Fruit fly (Drosophila melanogaster) whole organism, embryonic: ENCODE measurements around the gene CG3434.

Source experiments
- Ada2b ChIP-seq: fragments of 200-800 bp; sonication (Bioruptor generic); IDR thresholded peaks from 2 replicates; pipeline ENCODE4 v1.3.6; 2022; ENCODE audit warnings: missing biosample characterization, missing genetic modification characterization
- Adf1 ChIP-seq: fragments of 200-800 bp; sonication (Bioruptor generic); IDR thresholded peaks from 2 replicates; pipeline ENCODE4 v1.3.6; 2022; ENCODE audit warnings: missing biosample characterization, missing genetic modification characterization
- Awh ChIP-seq: fragments of 200-800 bp; sonication (Bioruptor generic); IDR thresholded peaks from 2 replicates; pipeline ENCODE4, ENCODE4 v1.3.6; 2022; ENCODE audit warnings: missing biosample characterization, missing genetic modification characterization
- CG10267 ChIP-seq: fragments of 200-800 bp; sonication (Bioruptor generic); optimal IDR thresholded peaks from 2 replicates; lab custom pipeline; 2018; ENCODE audit warnings: missing biosample characterization, mild to moderate bottlenecking, missing genetic modification characterization, moderate library complexity
- CG10274 ChIP-seq: fragments of 200-800 bp; sonication (Bioruptor generic); optimal IDR thresholded peaks from 3 replicates; lab custom pipeline; 2017; ENCODE audit warnings: missing biosample characterization, mild to moderate bottlenecking, missing genetic modification characterization
- CG10654 ChIP-seq: fragments of 200-800 bp; sonication (Bioruptor generic); optimal IDR thresholded peaks from 2 replicates; lab custom pipeline; 2016; ENCODE audit warnings: missing biosample characterization, missing genetic modification characterization
- CG11247 ChIP-seq: fragments of 200-800 bp; sonication (Bioruptor generic); IDR thresholded peaks from 2 replicates; pipeline ENCODE4 v1.3.6; 2022; ENCODE audit warnings: missing biosample characterization, missing genetic modification characterization
- CG12659 ChIP-seq: fragments of 200-800 bp; sonication (Bioruptor generic); optimal IDR thresholded peaks from 3 replicates; lab custom pipeline; 2017; ENCODE audit warnings: mild to moderate bottlenecking, missing biosample characterization, missing genetic modification reagents, missing genetic modification characterization
- CG13123 ChIP-seq: fragments of 200-800 bp; sonication (Bioruptor generic); optimal IDR thresholded peaks from 2 replicates; lab custom pipeline; 2016; ENCODE audit warnings: missing biosample characterization, missing genetic modification characterization
- CG1529 ChIP-seq: fragments of 200-800 bp; sonication (Bioruptor generic); optimal IDR thresholded peaks from 3 replicates; lab custom pipeline; 2018; ENCODE audit warnings: missing biosample characterization, missing genetic modification characterization
- CG15479 ChIP-seq: fragments of 200-800 bp; sonication (Bioruptor generic); optimal IDR thresholded peaks from 3 replicates; lab custom pipeline; 2019; ENCODE audit warnings: missing biosample characterization, mild to moderate bottlenecking, missing genetic modification characterization, moderate library complexity
- CG1603 ChIP-seq: fragments of 200-800 bp; sonication (Bioruptor generic); optimal IDR thresholded peaks from 2 replicates; lab custom pipeline; 2019; ENCODE audit warnings: missing biosample characterization, mild to moderate bottlenecking, missing genetic modification characterization, moderate library complexity
- CG17186 ChIP-seq: fragments of 200-800 bp; sonication (Bioruptor generic); optimal IDR thresholded peaks from 3 replicates; lab custom pipeline; 2017; ENCODE audit warnings: missing biosample characterization, missing genetic modification reagents, missing genetic modification characterization
- CG17359 ChIP-seq: fragments of 200-800 bp; sonication (Bioruptor generic); optimal IDR thresholded peaks from 3 replicates; lab custom pipeline; 2018; ENCODE audit warnings: missing biosample characterization, mild to moderate bottlenecking, missing genetic modification characterization, moderate library complexity
- CG3065 ChIP-seq: fragments of 200-800 bp; sonication (Bioruptor generic); optimal IDR thresholded peaks from 2 replicates; lab custom pipeline; 2016; ENCODE audit warnings: missing biosample characterization, missing genetic modification characterization
- CG31224 ChIP-seq: fragments of 200-800 bp; sonication (Bioruptor generic); IDR thresholded peaks from 2 replicates; pipeline ENCODE4 v1.3.6; 2022; ENCODE audit warnings: missing biosample characterization, missing genetic modification characterization
- CG3726 ChIP-seq: fragments of 200-800 bp; sonication (Bioruptor generic); IDR thresholded peaks from 3 replicates; pipeline ENCODE4, ENCODE4 v1.3.6; 2022; ENCODE audit warnings: missing biosample characterization, missing genetic modification characterization
- CG3847 ChIP-seq: fragments of 200-800 bp; sonication (Bioruptor generic); IDR thresholded peaks from 2 replicates; pipeline ENCODE4 v1.3.6; 2022; ENCODE audit warnings: missing biosample characterization, missing genetic modification characterization
- CG4282 ChIP-seq: fragments of 200-800 bp; sonication (Bioruptor generic); optimal IDR thresholded peaks from 2 replicates; lab custom pipeline; 2016; ENCODE audit warnings: missing biosample characterization, missing genetic modification characterization
- CG4360 ChIP-seq: fragments of 200-800 bp; sonication (Bioruptor generic); IDR thresholded peaks from 2 replicates; pipeline ENCODE4 v1.3.6; 2022; ENCODE audit warnings: missing biosample characterization, missing genetic modification characterization
- CG4820 ChIP-seq: fragments of 200-800 bp; sonication (Bioruptor generic); optimal IDR thresholded peaks from 3 replicates; lab custom pipeline; 2016; ENCODE audit warnings: missing biosample characterization, missing genetic modification characterization
- CG7271 ChIP-seq: fragments of 200-800 bp; sonication (Bioruptor generic); optimal IDR thresholded peaks from 2 replicates; lab custom pipeline; 2018; ENCODE audit warnings: missing biosample characterization, mild to moderate bottlenecking, missing genetic modification characterization, moderate library complexity
- CG7556 ChIP-seq: fragments of 200-800 bp; sonication (Bioruptor generic); optimal IDR thresholded peaks from 2 replicates; lab custom pipeline; 2017; ENCODE audit warnings: missing biosample characterization, mild to moderate bottlenecking, missing genetic modification characterization
- CG8765 ChIP-seq: fragments of 200-800 bp; sonication (Bioruptor generic); IDR thresholded peaks from 2 replicates; pipeline ENCODE4 v1.3.6; 2022; ENCODE audit warnings: missing biosample characterization, missing genetic modification characterization
- CG9437 ChIP-seq: fragments of 200-800 bp; sonication (Bioruptor generic); optimal IDR thresholded peaks from 2 replicates; lab custom pipeline; 2018; ENCODE audit warnings: missing biosample characterization, mild to moderate bottlenecking, missing genetic modification characterization
- Doc2 ChIP-seq: fragments of 200-800 bp; sonication (Bioruptor generic); IDR thresholded peaks from 2 replicates; pipeline ENCODE4 v1.3.6; 2022; ENCODE audit warnings: missing biosample characterization, missing genetic modification characterization
- Eip74EF ChIP-seq, 2 experiments: fragments of 200-800 bp in 1 of 2; fragments of >200 bp in 1 of 2; sonication (Bioruptor generic) in 1 of 2; optimal IDR thresholded peaks; 2 replicates each; lab custom pipeline; 2017 to 2019; ENCODE audit warnings: missing biosample characterization in 2 of 2, missing genetic modification characterization in 2 of 2, mild to moderate bottlenecking in 1 of 2, moderate library complexity in 1 of 2
- HmgD ChIP-seq: fragments of 200-800 bp; sonication (Bioruptor generic); optimal IDR thresholded peaks from 3 replicates; lab custom pipeline; 2016; ENCODE audit warnings: missing biosample characterization, missing genetic modification characterization
- Nf-YA ChIP-seq: fragments of 200-800 bp; sonication (Bioruptor generic); IDR thresholded peaks from 2 replicates; pipeline ENCODE4 v1.3.6; 2022; ENCODE audit warnings: missing biosample characterization, missing genetic modification characterization
- PHDP ChIP-seq: fragments of 200-800 bp; sonication (Bioruptor generic); optimal IDR thresholded peaks from 3 replicates; lab custom pipeline; 2018; ENCODE audit warnings: missing biosample characterization, mild to moderate bottlenecking, missing genetic modification characterization, moderate library complexity
- Sox102F ChIP-seq: fragments of 200-800 bp; sonication (Bioruptor generic); optimal IDR thresholded peaks from 2 replicates; lab custom pipeline; 2018; ENCODE audit warnings: missing biosample characterization, mild to moderate bottlenecking, missing genetic modification characterization, moderate library complexity
- Taf1 ChIP-seq: fragments of 200-800 bp; sonication (Bioruptor generic); IDR thresholded peaks from 2 replicates; pipeline ENCODE4 v1.3.6; 2022; ENCODE audit warnings: missing biosample characterization, missing genetic modification characterization
- al ChIP-seq: fragments of 200-800 bp; sonication (Bioruptor generic); IDR thresholded peaks from 2 replicates; pipeline ENCODE4 v1.3.6; 2022; ENCODE audit warnings: missing biosample characterization, missing genetic modification characterization
- bowl ChIP-seq: fragments of 200-800 bp; sonication (Bioruptor generic); IDR thresholded peaks from 2 replicates; pipeline ENCODE4 v1.3.6; 2022; ENCODE audit warnings: missing biosample characterization, missing genetic modification characterization
- caup ChIP-seq: fragments of 200-800 bp; sonication (Bioruptor generic); optimal IDR thresholded peaks from 3 replicates; lab custom pipeline; 2017; ENCODE audit warnings: missing biosample characterization, mild to moderate bottlenecking, missing genetic modification characterization, moderate library complexity; ENCODE audit not compliant: severe bottlenecking
- chm ChIP-seq: fragments of 200-800 bp; sonication (Bioruptor generic); IDR thresholded peaks from 2 replicates; pipeline ENCODE4 v1.3.6; 2022; ENCODE audit warnings: missing biosample characterization, missing genetic modification characterization
- ems ChIP-seq: fragments of 200-800 bp; sonication (Bioruptor generic); optimal IDR thresholded peaks from 3 replicates; lab custom pipeline; 2016; ENCODE audit warnings: missing biosample characterization, missing genetic modification characterization
- ftz-f1 ChIP-seq: fragments of 200-800 bp; sonication (Bioruptor generic); optimal IDR thresholded peaks from 2 replicates; lab custom pipeline; 2016; ENCODE audit warnings: missing biosample characterization, missing genetic modification characterization
- fu2 ChIP-seq: fragments of 200-800 bp; sonication (Bioruptor generic); optimal IDR thresholded peaks from 2 replicates; lab custom pipeline; 2016; ENCODE audit warnings: missing biosample characterization, missing genetic modification characterization
- gfzf ChIP-seq: fragments of 200-800 bp; sonication (Bioruptor generic); optimal IDR thresholded peaks from 2 replicates; lab custom pipeline; 2016; ENCODE audit warnings: missing biosample characterization, mild to moderate bottlenecking, missing genetic modification characterization, moderate library complexity
- gsb-n ChIP-seq: fragments of 200-800 bp; sonication (Bioruptor generic); optimal IDR thresholded peaks from 3 replicates; lab custom pipeline; 2018; ENCODE audit warnings: missing biosample characterization, mild to moderate bottlenecking, missing genetic modification characterization
- ham ChIP-seq: fragments of 200-800 bp; sonication (Bioruptor generic); IDR thresholded peaks from 2 replicates; pipeline ENCODE4 v1.3.6; 2022; ENCODE audit warnings: missing biosample characterization, missing genetic modification characterization
- knrl ChIP-seq: fragments of 200-800 bp; sonication (Bioruptor generic); IDR thresholded peaks from 3 replicates; pipeline ENCODE4 v1.3.6; 2022; ENCODE audit warnings: missing biosample characterization, missing genetic modification characterization; ENCODE audit not compliant: partially characterized antibody
- lbe ChIP-seq: fragments of 200-800 bp; sonication (Bioruptor generic); optimal IDR thresholded peaks from 2 replicates; lab custom pipeline; 2016; ENCODE audit warnings: missing biosample characterization, mild to moderate bottlenecking, missing genetic modification characterization
- lov ChIP-seq, 2 experiments: fragments of 200-800 bp in 1 of 2; fragments of >200 bp in 1 of 2; sonication (Bioruptor generic) in 1 of 2; IDR thresholded peaks in 1 of 2; optimal IDR thresholded peaks in 1 of 2; 2 replicates in 1 of 2; 3 replicates in 1 of 2; pipeline versions ENCODE4 v1.3.6 to Lab custom; 2017 to 2022; ENCODE audit warnings: missing biosample characterization in 1 of 2, missing genetic modification characterization in 1 of 2
- p53 ChIP-seq: fragments of 200-800 bp; sonication (Bioruptor generic); optimal IDR thresholded peaks from 2 replicates; lab custom pipeline; 2016; ENCODE audit warnings: missing biosample characterization, missing genetic modification characterization
- repo ChIP-seq: fragments of 200-800 bp; sonication (Bioruptor generic); optimal IDR thresholded peaks from 2 replicates; lab custom pipeline; 2016; ENCODE audit warnings: missing biosample characterization, missing genetic modification characterization
- ttk ChIP-seq: fragments of 200-800 bp; sonication (Bioruptor generic); IDR thresholded peaks from 2 replicates; pipeline ENCODE4 v2.1.2; 2022; ENCODE audit warnings: missing biosample characterization, missing genetic modification characterization

Gene CG3434

DNA sequence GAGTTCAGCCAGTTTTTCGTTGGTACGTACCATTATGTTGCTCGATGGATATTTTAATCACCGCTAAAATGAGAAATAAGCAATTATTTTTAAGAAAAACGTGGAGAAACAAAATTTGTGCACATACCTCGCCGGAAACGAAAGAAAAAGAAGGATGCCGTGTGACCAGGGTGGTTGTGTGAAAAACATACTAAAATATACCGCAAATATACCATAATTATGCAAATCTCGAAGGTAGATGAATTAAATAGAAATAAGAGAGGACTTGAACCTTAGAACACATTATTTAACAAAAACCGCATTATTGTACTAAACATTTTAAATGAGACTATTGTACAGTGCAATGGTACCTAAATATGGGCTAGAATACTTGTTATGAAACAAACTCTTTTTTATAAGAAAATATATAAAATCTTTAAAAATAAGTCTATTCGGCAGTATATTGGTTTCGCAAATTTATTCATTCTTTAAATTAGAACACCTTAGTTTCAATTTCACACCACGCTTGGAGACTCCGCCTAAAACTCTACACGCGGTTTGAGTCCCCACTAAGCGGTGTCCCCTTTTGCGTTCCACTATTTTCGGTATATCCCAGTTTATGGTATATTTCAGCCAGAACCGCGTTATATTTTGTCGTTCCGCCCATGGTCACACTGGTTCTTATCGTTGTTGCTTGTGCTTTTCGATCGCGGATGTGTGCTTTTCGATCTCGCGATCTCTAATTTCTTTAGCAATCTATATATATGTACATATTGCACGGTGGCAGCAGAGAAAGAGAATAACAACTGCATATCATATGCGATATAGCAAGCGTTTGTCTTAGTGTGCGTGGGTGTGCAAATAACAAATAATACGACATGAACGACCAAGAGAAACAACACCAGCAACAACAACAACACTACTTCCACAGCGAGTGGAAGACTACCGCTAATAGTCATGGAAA, 30.7 kb downstream of the CG3434 start, which contains the start of the genes RpS17 and MTF-1:
RpS17 (minus strand) TSS at position 157 of the 943 bp plus-strand sequence.
MTF-1 (plus strand) TSS at position 648 of the 943 bp plus-strand sequence.
- TF ChIP-seq Awh (GFP tag; lab: Robert Waterston, UW), result peak; percentile 38; the same call in 1 of the 2 replicates
- peak; percentile 45 for TF ChIP-seq CG10267 (tag; lab: Kevin White, UChicago)
- no peak for TF ChIP-seq bowl (GFP tag; lab: Robert Waterston, UW)
- no peak for TF ChIP-seq CG11247 (GFP tag; lab: Robert Waterston, UW)
- no peak for TF ChIP-seq CG15479 (GFP tag; lab: Kevin White, UChicago)
- TF ChIP-seq Adf1 (GFP tag; lab: Robert Waterston, UW), result no peak
- TF ChIP-seq CG4820, result no peak
- TF ChIP-seq PHDP (tag; lab: Kevin White, UChicago), result peak; percentile 66
- no peak for TF ChIP-seq fu2 (GFP tag; lab: Kevin White, UChicago)
- no peak for TF ChIP-seq al (GFP tag; lab: Robert Waterston, UW)
- TF ChIP-seq CG7556 (GFP tag; lab: Kevin White, UChicago), result peak; percentile 22
- TF ChIP-seq Ada2b, result no peak
- no peak for TF ChIP-seq lov (optimal IDR thresholded peaks at IDR 0.05; lab: Kevin White, UChicago)
- peak; percentile 76; the same call in 2 of the 3 replicates for TF ChIP-seq lov (GFP tag; IDR thresholded peaks at IDR 0.05; lab: Robert Waterston, UW)
- TF ChIP-seq chm, result peak; percentile 80
- TF ChIP-seq ftz-f1, result no peak
- TF ChIP-seq CG3065 (GFP tag; lab: Kevin White, UChicago), result no peak
- no peak for TF ChIP-seq CG10654
- peak; percentile 94 for TF ChIP-seq gfzf
- TF ChIP-seq CG1529 (GFP tag; lab: Kevin White, UChicago), result peak; percentile 51
- TF ChIP-seq CG8765 (GFP tag; lab: Robert Waterston, UW), result no peak
- no peak for TF ChIP-seq knrl (GFP tag; lab: Robert Waterston, UW)
- peak; percentile 87 for TF ChIP-seq CG4360
- peak; percentile 60 for TF ChIP-seq CG7271
- TF ChIP-seq HmgD (GFP tag; lab: Kevin White, UChicago), result no peak
- TF ChIP-seq ttk (GFP tag; lab: Robert Waterston, UW), result peak; percentile 30
- peak; percentile 28 for TF ChIP-seq lbe (GFP tag; lab: Kevin White, UChicago)
- peak; percentile 16 for TF ChIP-seq CG9437
- no peak for TF ChIP-seq Taf1 (GFP tag; lab: Robert Waterston, UW)
- TF ChIP-seq CG3847 (GFP tag; lab: Robert Waterston, UW), result peak; percentile 34; the same call in 1 of the 2 replicates
- no peak for TF ChIP-seq repo (GFP tag; lab: Kevin White, UChicago)
- no peak for TF ChIP-seq CG3726 (GFP tag; lab: Robert Waterston, UW)
- peak; percentile 50 for TF ChIP-seq CG1603 (tag; lab: Kevin White, UChicago)
- peak; percentile 37 for TF ChIP-seq CG17359 (tag; lab: Kevin White, UChicago)
- TF ChIP-seq ham (GFP tag; lab: Robert Waterston, UW), result no peak
- TF ChIP-seq CG17186 (GFP tag; lab: Kevin White, UChicago), result no peak
- TF ChIP-seq gsb-n, result peak; percentile 38
- no peak for TF ChIP-seq p53 (GFP tag; lab: Kevin White, UChicago)
- peak; percentile 73 for TF ChIP-seq Nf-YA
- peak; percentile 67 for TF ChIP-seq CG12659 (GFP tag; lab: Kevin White, UChicago)
- TF ChIP-seq Sox102F (GFP tag; lab: Kevin White, UChicago), result no peak
- TF ChIP-seq Doc2 (GFP tag; lab: Robert Waterston, UW), result no peak
- peak; percentile 74 for TF ChIP-seq caup (GFP tag; lab: Kevin White, UChicago)
- no peak for TF ChIP-seq CG31224 (GFP tag; lab: Robert Waterston, UW)
- no peak for TF ChIP-seq CG4282
- peak; percentile 24 for TF ChIP-seq CG13123 (GFP tag; lab: Kevin White, UChicago)
- TF ChIP-seq CG10274 (GFP tag; lab: Kevin White, UChicago), result no peak
- TF ChIP-seq ems (GFP tag; lab: Kevin White, UChicago), result no peak
- TF ChIP-seq Eip74EF (GFP tag; optimal IDR thresholded peaks at IDR 0.05; lab: Kevin White, UChicago), result peak in 1 of 2 experiments; percentile 73
